Worm (Caenorhabditis elegans): ENCODE measurements around the gene pipp-4P.

DNA sequence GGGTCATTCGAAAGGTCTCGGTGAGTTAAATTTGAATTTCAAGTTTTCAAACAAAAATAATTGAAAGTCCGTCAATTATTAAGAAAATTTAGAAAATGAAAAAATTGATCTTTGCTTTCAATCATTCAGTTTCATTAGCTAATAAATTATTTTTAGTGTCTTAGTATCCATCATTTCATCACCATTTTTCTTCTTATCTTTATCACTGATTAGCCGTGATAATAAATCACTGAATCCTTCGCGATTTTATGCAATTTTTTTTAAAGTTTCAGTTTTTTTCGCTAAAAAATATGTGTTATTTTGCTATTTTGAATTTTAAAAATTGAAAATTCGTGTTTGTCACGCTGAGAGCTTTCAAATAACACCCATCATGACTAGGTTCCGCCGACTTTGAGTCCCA, 50.0 kb downstream of the pipp-4P start:
- TF ChIP-seq snpc-4 (tag; optimal IDR thresholded peaks at IDR 0.05) (no peak), ZK546.5 (tag; optimal IDR thresholded peaks at IDR 0.05) (no peak), ceh-82 (tag; optimal IDR thresholded peaks at IDR 0.05) (no peak), mml-1 (tag; optimal IDR thresholded peaks at IDR 0.05) (no peak), ztf-11 (tag; optimal IDR thresholded peaks at IDR 0.05) (no peak), pha-4 (tag; optimal IDR thresholded peaks at IDR 0.05) (no peak), egl-27 (tag; optimal IDR thresholded peaks at IDR 0.05) (no peak), mdl-1 (tag; optimal IDR thresholded peaks at IDR 0.05) (no peak), hmg-11 (tag; optimal IDR thresholded peaks at IDR 0.05) (no peak), ama-1 (optimal IDR thresholded peaks at IDR 0.05) (no peak)
